Fruit fly (Drosophila melanogaster): ENCODE measurements around the gene CG18764.

Gene CG18764

dm6 chr3R:11581340-11582252, 45.1 kb upstream of the CG18764 start, which contains the start of gene wkd (continued):
- TF ChIP-seq CG13287 (GFP tag; IDR thresholded peaks at IDR 0.05; ENCODE audit: partially characterized antibody) (peak; percentile 94), her (GFP tag; optimal IDR thresholded peaks at IDR 0.05) (peak; percentile 37), crol (GFP tag; IDR thresholded peaks at IDR 0.05) (peak; percentile 82), amos (GFP tag; IDR thresholded peaks at IDR 0.05; ENCODE audit: partially characterized antibody) (peak; percentile 89), Med (GFP tag) (peak; percentile 82), Dp (GFP tag; optimal IDR thresholded peaks at IDR 0.05) (peak; percentile 90), GATAe (GFP tag; conservative IDR thresholded peaks at IDR 0.05) (peak; percentile 29; the same call in 1 of the 2 replicates), HLH54F (GFP tag; optimal IDR thresholded peaks at IDR 0.05) (peak; percentile 1), Sin3A (optimal IDR thresholded peaks at IDR 0.05) (peak; percentile 79), Atf3 (GFP tag; optimal IDR thresholded peaks at IDR 0.05) (no peak), Dad (GFP tag; optimal IDR thresholded peaks at IDR 0.05) (peak; percentile 12), CG11085 (GFP tag; IDR thresholded peaks at IDR 0.05) (no peak), CG2889 (GFP tag; IDR thresholded peaks at IDR 0.05) (no peak), MESR4 (GFP tag; optimal IDR thresholded peaks at IDR 0.05) (peak; percentile 77), hb (GFP tag; IDR thresholded peaks at IDR 0.05; ENCODE audit: partially characterized antibody) (peak; percentile 79), Doc3 (GFP tag; IDR thresholded peaks at IDR 0.05; ENCODE audit: partially characterized antibody) (peak; percentile 86), CG34422 (GFP tag; IDR thresholded peaks at IDR 0.05) (0 out of 3 replicates have a peak, but pooled peaks have one; percentile 22), bbx (GFP tag; IDR thresholded peaks at IDR 0.05; ENCODE audit: partially characterized antibody) (peak; percentile 87), CG18599 (GFP tag; optimal IDR thresholded peaks at IDR 0.05) (no peak), CG10366 (GFP tag; IDR thresholded peaks at IDR 0.05) (no peak), CG8944 (GFP tag; optimal IDR thresholded peaks at IDR 0.05) (peak; percentile 6), Tbp (GFP tag; optimal IDR thresholded peaks at IDR 0.05) (no peak), zen2 (GFP tag; IDR thresholded peaks at IDR 0.05; ENCODE audit: partially characterized antibody) (peak; percentile 72), ems (GFP tag; optimal IDR thresholded peaks at IDR 0.05) (no peak), CG4424 (GFP tag; optimal IDR thresholded peaks at IDR 0.05) (no peak), btn (GFP tag; optimal IDR thresholded peaks at IDR 0.05) (no peak), hbn (GFP tag; IDR thresholded peaks at IDR 0.05; ENCODE audit: partially characterized antibody) (peak; percentile 81), CG3726 (GFP tag; IDR thresholded peaks at IDR 0.05) (no peak), Abd-B (GFP tag; optimal IDR thresholded peaks at IDR 0.05) (peak; percentile 15), cg (GFP tag; optimal IDR thresholded peaks at IDR 0.05) (peak; percentile 78), Dref (GFP tag; IDR thresholded peaks at IDR 0.05) (peak; percentile 90), CG4854 (GFP tag; optimal IDR thresholded peaks at IDR 0.05) (no peak), CG4617 (GFP tag; optimal IDR thresholded peaks at IDR 0.05; ENCODE audit: borderline replicate concordance) (peak; percentile 87), Antp (GFP tag; optimal IDR thresholded peaks at IDR 0.05) (no peak), vvl (GFP tag; IDR thresholded peaks at IDR 0.05) (peak; percentile 51; the same call in 1 of the 2 replicates), nmo (GFP tag; optimal IDR thresholded peaks at IDR 0.05) (peak; percentile 37), CG4282 (GFP tag; optimal IDR thresholded peaks at IDR 0.05) (peak; percentile 15), sob (GFP tag; IDR thresholded peaks at IDR 0.05) (0 out of 2 replicates have a peak, but pooled peaks have one; percentile 31), stwl (tag; optimal IDR thresholded peaks at IDR 0.05) (peak; percentile 88), Trl (optimal IDR thresholded peaks at IDR 0.05) (peak in 1 of 2 experiments; percentile 61), Trl (GFP tag; optimal IDR thresholded peaks at IDR 0.05) (no peak), E2f2 (GFP tag; IDR thresholded peaks at IDR 0.05) (peak; percentile 93), YL-1 (GFP tag; optimal IDR thresholded peaks at IDR 0.05) (peak; percentile 83), CG11560 (tag; IDR thresholded peaks at IDR 0.05) (no peak), CG15514 (GFP tag; optimal IDR thresholded peaks at IDR 0.05) (peak; percentile 32), grau (tag; optimal IDR thresholded peaks at IDR 0.05) (no peak), Lpt (GFP tag; optimal IDR thresholded peaks at IDR 0.05) (no peak), Adf1 (GFP tag; IDR thresholded peaks at IDR 0.05) (peak; percentile 49; the same call in 1 of the 2 replicates), CG17829 (tag; optimal IDR thresholded peaks at IDR 0.05) (peak; percentile 13)
